Fruit fly (Drosophila melanogaster) whole organism, wandering third instar larva: ENCODE results near the gene shams.

Experiments
- foxo ChIP-seq, 2 experiments: fragments of 200-800 bp; sonication (Bioruptor generic); optimal IDR thresholded peaks; 2 replicates in 1 of 2; 3 replicates in 1 of 2; lab custom pipeline; 2016 to 2017; ENCODE audit warnings: missing biosample characterization in 2 of 2, missing genetic modification characterization in 2 of 2
- psq ChIP-seq: fragments of 200-800 bp; sonication (Bioruptor generic); optimal IDR thresholded peaks from 3 replicates; lab custom pipeline; 2017; ENCODE audit warnings: missing biosample characterization, mild to moderate bottlenecking, missing genetic modification characterization, moderate library complexity
- woc ChIP-seq: sonication (Bioruptor generic); optimal IDR thresholded peaks from 2 replicates; lab custom pipeline; 2016; ENCODE audit warnings: missing biosample characterization, mild to moderate bottlenecking, missing genetic modification characterization

dm6 chr3R:25102253-25102652 lies 27.8 kb upstream of the shams start, which contains the start of gene CG45095:
- TF ChIP-seq foxo (GFP tag; optimal IDR thresholded peaks at IDR 0.05; lab: Kevin White, UChicago) = no peak
- no peak for TF ChIP-seq woc (GFP tag; lab: Kevin White, UChicago)
- TF ChIP-seq psq (GFP tag; lab: Kevin White, UChicago) = no peak
